Worm (Caenorhabditis elegans) whole organism, L2 larva: ENCODE results near the gene F56D6.22.
A peak's percentile ranks its signal among the peaks of the same experiment; 100 is the strongest.

Experiments used
- ZK546.5 ChIP-seq: sonication (generic microtip); optimal IDR thresholded peaks from 2 replicates; lab custom pipeline; 2017; ENCODE audit warnings: missing biosample characterization, missing genetic modification characterization
- gmeb-1 ChIP-seq: fragments of 150-350 bp; optimal IDR thresholded peaks from 2 replicates; lab custom pipeline; 2014; ENCODE audit warnings: missing biosample characterization, missing genetic modification characterization
- lin-39 ChIP-seq: fragments of 150-350 bp; optimal IDR thresholded peaks from 2 replicates; lab custom pipeline; 2014; ENCODE audit warnings: missing biosample characterization, missing genetic modification reagents, missing genetic modification characterization
- mab-5 ChIP-seq: fragments of 150-350 bp; optimal IDR thresholded peaks from 2 replicates; lab custom pipeline; 2014; ENCODE audit warnings: missing biosample characterization, missing genetic modification characterization
- nhr-11 ChIP-seq: fragments of 150-350 bp; optimal IDR thresholded peaks from 2 replicates; lab custom pipeline; 2014; ENCODE audit warnings: missing biosample characterization, missing genetic modification characterization

F56D6.22 gene

ce11 chrIV:3857999-3858552 lies 49.3 kb downstream of the F56D6.22 start:
- TF ChIP-seq nhr-11 (tag; lab: Kevin White, UChicago): no peak
- TF ChIP-seq lin-39 (tag; lab: Kevin White, UChicago): peak; percentile 49
- TF ChIP-seq mab-5: peak; percentile 81
- TF ChIP-seq ZK546.5 (tag; lab: Kevin White, UChicago): no peak
- no peak for TF ChIP-seq gmeb-1 (tag; lab: Kevin White, UChicago)
